Worm (Caenorhabditis elegans) whole organism, mixed stage, embryonic: ENCODE data around the gene ech-3.

Experiments used
- M03D4.4 ChIP-seq: sonication (generic microtip); optimal IDR thresholded peaks from 2 replicates; lab custom pipeline; 2017; ENCODE audit warnings: mild to moderate bottlenecking, missing genetic modification characterization, missing compliant biosample characterization
- bed-3 ChIP-seq: fragments of 200-800 bp; sonication (Bioruptor generic); optimal IDR thresholded peaks from 3 replicates; lab custom pipeline; 2018; ENCODE audit warnings: mild to moderate bottlenecking, missing genetic modification characterization, moderate library complexity, missing compliant biosample characterization
- blmp-1 ChIP-seq: fragments of 150-350 bp; optimal IDR thresholded peaks from 2 replicates; lab custom pipeline; 2014; ENCODE audit warnings: missing biosample characterization, missing genetic modification characterization
- ceh-39 ChIP-seq: fragments of 150-350 bp; optimal IDR thresholded peaks from 2 replicates; lab custom pipeline; 2014; ENCODE audit warnings: missing biosample characterization, missing genetic modification characterization
- ceh-43 ChIP-seq: fragments of 200-800 bp; sonication (Bioruptor generic); optimal IDR thresholded peaks from 2 replicates; lab custom pipeline; 2018; ENCODE audit warnings: mild to moderate bottlenecking, missing genetic modification characterization, moderate library complexity, missing compliant biosample characterization
- ceh-83 ChIP-seq: fragments of 200-800 bp; sonication (Bioruptor generic); optimal IDR thresholded peaks from 2 replicates; lab custom pipeline; 2018; ENCODE audit warnings: mild to moderate bottlenecking, missing genetic modification characterization, missing compliant biosample characterization
- ces-1 ChIP-seq: fragments of 150-350 bp; optimal IDR thresholded peaks from 2 replicates; lab custom pipeline; 2014; ENCODE audit warnings: missing biosample characterization, missing genetic modification reagents, missing genetic modification characterization
- drap-1 ChIP-seq: fragments of 200-800 bp; sonication (Bioruptor generic); optimal IDR thresholded peaks from 3 replicates; lab custom pipeline; 2018; ENCODE audit warnings: mild to moderate bottlenecking, missing genetic modification characterization, missing compliant biosample characterization
- elt-1 ChIP-seq: sonication (generic microtip); optimal IDR thresholded peaks from 2 replicates; lab custom pipeline; 2017; ENCODE audit warnings: missing genetic modification characterization, mild to moderate bottlenecking, missing compliant biosample characterization, antibody characterized with exemption, moderate library complexity, borderline replicate concordance; ENCODE audit not compliant: insufficient read depth
- elt-3 ChIP-seq: fragments of 150-350 bp; optimal IDR thresholded peaks from 2 replicates; lab custom pipeline; 2014; ENCODE audit warnings: missing biosample characterization, missing genetic modification characterization
- flh-1 ChIP-seq: fragments of 200-800 bp; sonication (Bioruptor generic); optimal IDR thresholded peaks from 2 replicates; lab custom pipeline; 2018; ENCODE audit warnings: mild to moderate bottlenecking, missing genetic modification characterization, moderate library complexity, missing compliant biosample characterization
- ham-2 ChIP-seq: fragments of 200-800 bp; sonication (Bioruptor generic); optimal IDR thresholded peaks from 2 replicates; lab custom pipeline; 2018; ENCODE audit warnings: mild to moderate bottlenecking, missing genetic modification characterization, missing compliant biosample characterization
- hlh-1 ChIP-seq: fragments of 150-350 bp; optimal IDR thresholded peaks from 2 replicates; lab custom pipeline; 2014; ENCODE audit warnings: missing biosample characterization, missing genetic modification reagents, missing genetic modification characterization
- lin-13 ChIP-seq: fragments of 150-350 bp; optimal IDR thresholded peaks from 2 replicates; lab custom pipeline; 2014; ENCODE audit warnings: missing biosample characterization, missing genetic modification characterization
- mab-5 ChIP-seq: fragments of 150-350 bp; optimal IDR thresholded peaks from 2 replicates; lab custom pipeline; 2014; ENCODE audit warnings: missing biosample characterization, missing genetic modification characterization
- mep-1 ChIP-seq: fragments of 150-350 bp; optimal IDR thresholded peaks from 2 replicates; lab custom pipeline; 2017; ENCODE audit warnings: missing biosample characterization, missing genetic modification reagents, missing genetic modification characterization, inconsistent platforms
- mls-2 ChIP-seq: sonication (generic microtip); optimal IDR thresholded peaks from 2 replicates; lab custom pipeline; 2016; ENCODE audit warnings: mild to moderate bottlenecking, missing genetic modification characterization, moderate library complexity, missing compliant biosample characterization
- nhr-12 ChIP-seq: fragments of 150-350 bp; optimal IDR thresholded peaks from 2 replicates; lab custom pipeline; 2014; ENCODE audit warnings: missing biosample characterization, missing genetic modification characterization
- nhr-2 ChIP-seq: fragments of 150-350 bp; optimal IDR thresholded peaks from 2 replicates; lab custom pipeline; 2014; ENCODE audit warnings: missing biosample characterization, missing genetic modification characterization
- nhr-28 ChIP-seq: fragments of 150-350 bp; optimal IDR thresholded peaks from 2 replicates; lab custom pipeline; 2014; ENCODE audit warnings: missing biosample characterization, missing genetic modification characterization
- nhr-76 ChIP-seq: sonication (generic microtip); optimal IDR thresholded peaks from 2 replicates; lab custom pipeline; 2017; ENCODE audit warnings: missing biosample characterization, missing genetic modification characterization
- pha-4 ChIP-seq: fragments of 150-350 bp; optimal IDR thresholded peaks from 2 replicates; lab custom pipeline; 2018; ENCODE audit warnings: missing biosample characterization, missing genetic modification reagents, missing genetic modification characterization
- sem-2 ChIP-seq: fragments of 200-800 bp; sonication (Bioruptor generic); optimal IDR thresholded peaks from 2 replicates; lab custom pipeline; 2018; ENCODE audit warnings: mild to moderate bottlenecking, missing genetic modification characterization, missing compliant biosample characterization
- snpc-4 ChIP-seq: fragments of 150-350 bp; optimal IDR thresholded peaks from 2 replicates; lab custom pipeline; 2014; ENCODE audit warnings: missing biosample characterization, missing genetic modification characterization
- tbx-8 ChIP-seq: fragments of 200-800 bp; sonication (Bioruptor generic); optimal IDR thresholded peaks from 2 replicates; lab custom pipeline; 2018; ENCODE audit warnings: mild to moderate bottlenecking, missing genetic modification characterization, moderate library complexity, missing compliant biosample characterization
- unc-120 ChIP-seq: sonication (generic microtip); optimal IDR thresholded peaks from 2 replicates; lab custom pipeline; 2017; ENCODE audit warnings: missing genetic modification characterization, missing compliant biosample characterization; ENCODE audit not compliant: poor library complexity, severe bottlenecking
- unc-39 ChIP-seq: fragments of 150-350 bp; optimal IDR thresholded peaks from 2 replicates; lab custom pipeline; 2014; ENCODE audit warnings: missing biosample characterization, missing genetic modification characterization
- unc-62 ChIP-seq: fragments of 150-350 bp; optimal IDR thresholded peaks from 2 replicates; lab custom pipeline; 2014; ENCODE audit warnings: missing biosample characterization, missing genetic modification reagents, missing genetic modification characterization
- zip-8 ChIP-seq: fragments of 150-350 bp; optimal IDR thresholded peaks from 2 replicates; lab custom pipeline; 2014; ENCODE audit warnings: missing biosample characterization, missing genetic modification characterization
- ztf-11 ChIP-seq: fragments of 150-350 bp; optimal IDR thresholded peaks from 2 replicates; lab custom pipeline; 2014; ENCODE audit warnings: missing biosample characterization, missing genetic modification characterization

The ech-3 gene

DNA sequence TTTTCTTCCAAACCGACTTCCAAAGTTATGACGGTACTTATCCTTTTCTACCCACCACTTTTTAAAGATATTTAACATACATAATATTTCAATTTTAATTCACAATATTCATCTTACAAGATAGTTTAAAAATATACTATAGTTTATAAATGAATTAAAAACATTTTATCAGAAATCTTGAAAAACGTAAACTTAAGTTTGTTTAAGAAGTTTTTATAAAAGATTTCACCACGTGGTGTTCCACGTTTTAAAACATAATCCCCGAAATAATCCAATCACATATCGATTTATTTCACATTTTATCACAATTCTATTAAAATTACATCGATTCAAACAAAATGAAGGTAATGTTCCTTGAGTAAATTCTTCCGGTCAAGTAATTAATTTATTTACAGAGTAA, 24.7 kb downstream of the ech-3 start, which contains the start of gene ZC513.3:
Gene ZC513.3, plus strand, starts transcription at position 301 of the 400 bp plus-strand sequence.
- TF ChIP-seq ces-1 (GFP tag; lab: Kevin White, UChicago) (no peak), nhr-12 (no peak), ceh-39 (no peak), blmp-1 (tag; lab: Kevin White, UChicago) (no peak), mep-1 (tag; lab: Kevin White, UChicago) (no peak), ztf-11 (tag; lab: Kevin White, UChicago) (no peak), elt-3 (no peak), M03D4.4 (tag; lab: Kevin White, UChicago) (no peak), unc-39 (tag; lab: Kevin White, UChicago) (no peak), unc-62 (no peak), mab-5 (no peak), ham-2 (GFP tag; lab: Kevin White, UChicago) (no peak), nhr-28 (tag; lab: Kevin White, UChicago) (no peak), tbx-8 (GFP tag; lab: Kevin White, UChicago) (no peak)
- TF ChIP-seq, all 35 proteins: peak for 0

DNA sequence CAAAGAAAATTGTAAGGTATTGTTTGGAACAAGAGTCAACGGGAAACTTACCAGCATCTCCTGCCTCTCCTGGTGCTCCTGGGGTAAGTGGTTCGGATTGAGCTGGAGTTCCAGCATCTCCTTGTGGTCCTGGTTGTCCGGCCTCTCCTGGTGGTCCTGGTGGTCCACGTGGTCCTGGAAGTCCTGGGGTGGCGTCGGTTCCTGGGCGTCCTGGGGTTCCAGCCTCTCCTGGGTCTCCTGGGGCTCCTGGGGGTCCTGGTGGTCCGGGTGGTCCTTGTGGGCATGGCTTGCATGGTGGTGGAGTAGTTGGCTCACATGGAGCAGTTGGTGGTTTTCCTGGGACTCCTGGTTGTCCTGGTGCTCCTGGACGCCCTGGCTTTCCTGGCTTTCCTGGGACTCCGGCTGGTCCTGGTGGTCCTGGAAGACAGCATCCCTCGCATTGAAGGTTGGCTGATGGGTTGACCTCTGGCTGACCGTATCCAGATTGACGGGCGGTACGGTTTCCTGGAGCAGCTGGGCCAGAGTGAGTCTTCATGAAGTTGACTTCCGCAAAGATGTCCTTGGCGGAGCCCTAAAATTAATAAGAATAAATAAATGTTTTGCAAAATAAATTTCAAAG, 28.2 kb downstream of the ech-3 start:
- TF ChIP-seq mls-2 (tag; lab: Kevin White, UChicago) (no peak), ztf-11 (tag; lab: Kevin White, UChicago) (no peak), lin-13 (tag; lab: Kevin White, UChicago) (no peak), ceh-39 (no peak)

- no peak for TF ChIP-seq mab-5
- no peak for TF ChIP-seq elt-3
- no peak for TF ChIP-seq nhr-76 (tag; lab: Kevin White, UChicago)
- TF ChIP-seq elt-1 (tag; lab: Kevin White, UChicago): no peak
- TF ChIP-seq pha-4 (tag; lab: Kevin White, UChicago): no peak
- TF ChIP-seq flh-1 (GFP tag; lab: Kevin White, UChicago): no peak
- TF ChIP-seq nhr-2: no peak
- no peak for TF ChIP-seq nhr-12
- no peak for TF ChIP-seq unc-39 (tag; lab: Kevin White, UChicago)
- TF ChIP-seq unc-62: no peak
- no peak for TF ChIP-seq hlh-1
- no peak for TF ChIP-seq unc-120 (tag; lab: Kevin White, UChicago)
- no peak for TF ChIP-seq drap-1 (GFP tag; lab: Kevin White, UChicago)
- TF ChIP-seq, all 35 proteins: peak for 0
Measured at ce11 chrV:8050811-8051210, 28.8 kb downstream of the ech-3 start, which contains the start of gene col-43. Gene col-43 (minus strand): TSS chrV:8050911.

- TF ChIP-seq elt-3: no peak
- TF ChIP-seq mls-2 (tag; lab: Kevin White, UChicago): no peak
- no peak for TF ChIP-seq lin-13 (tag; lab: Kevin White, UChicago)
- no peak for TF ChIP-seq blmp-1 (tag; lab: Kevin White, UChicago)
- TF ChIP-seq bed-3 (GFP tag; lab: Kevin White, UChicago): no peak
- no peak for TF ChIP-seq sem-2 (GFP tag; lab: Kevin White, UChicago)
- TF ChIP-seq zip-8 (tag; lab: Kevin White, UChicago): no peak
- no peak for TF ChIP-seq ceh-43 (GFP tag; lab: Kevin White, UChicago)
- no peak for TF ChIP-seq ceh-83 (GFP tag; lab: Kevin White, UChicago)
Measured at ce11 chrV:8051851-8052250, 29.8 kb downstream of the ech-3 start, which contains the start of gene sth-1. Gene sth-1 (plus strand): TSS chrV:8052151.

DNA sequence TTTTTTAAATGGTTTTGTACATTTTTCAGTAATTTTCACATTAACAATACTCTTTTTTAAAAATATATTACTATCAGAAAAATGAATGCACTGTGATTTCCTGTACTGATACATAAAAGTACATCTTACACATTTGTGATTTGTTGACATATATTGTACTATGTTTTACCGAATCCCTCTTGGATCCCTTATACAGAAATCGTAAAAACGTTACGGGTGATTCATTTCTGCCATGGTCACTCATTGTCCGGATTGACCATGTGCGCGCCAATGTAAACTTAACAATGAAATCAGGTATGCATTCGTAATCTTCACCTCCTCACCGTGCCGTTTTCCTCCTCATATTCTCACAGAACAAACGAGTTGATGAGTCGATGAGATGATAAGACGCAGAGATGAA, 32.1 kb downstream of the ech-3 start, which contains the start of gene ZC513.2:
Gene ZC513.2, plus strand, starts transcription at position 301 of the 400 bp plus-strand sequence.
- no peak for TF ChIP-seq nhr-76 (tag; lab: Kevin White, UChicago)
- no peak for TF ChIP-seq mls-2 (tag; lab: Kevin White, UChicago)
- no peak for TF ChIP-seq elt-3

DNA sequence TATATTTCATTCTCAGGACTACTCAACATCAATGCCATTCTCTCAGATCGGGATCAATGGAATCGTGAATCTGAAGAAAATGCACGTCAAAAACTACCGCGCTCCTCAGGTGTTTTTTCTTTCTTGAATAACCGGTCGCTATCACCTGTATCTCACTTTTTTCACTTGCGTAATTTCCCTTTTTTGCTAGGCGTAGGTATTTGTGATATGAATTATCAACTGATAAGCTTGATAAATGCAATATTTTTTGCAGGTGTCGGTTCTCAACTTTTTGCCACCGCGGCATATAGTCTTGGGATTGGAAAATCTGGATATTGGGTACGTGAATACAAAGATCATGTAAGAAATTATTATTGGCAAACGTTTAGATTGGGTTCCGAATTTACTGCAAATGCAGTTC, 33.2 kb downstream of the ech-3 start:
- TF ChIP-seq mab-5 (no peak), ztf-11 (tag; lab: Kevin White, UChicago) (no peak), mep-1 (tag; lab: Kevin White, UChicago) (no peak), bed-3 (GFP tag; lab: Kevin White, UChicago) (no peak), nhr-76 (tag; lab: Kevin White, UChicago) (no peak), ces-1 (GFP tag; lab: Kevin White, UChicago) (no peak), snpc-4 (tag; lab: Kevin White, UChicago) (no peak), ceh-39 (no peak), tbx-8 (GFP tag; lab: Kevin White, UChicago) (no peak), unc-39 (tag; lab: Kevin White, UChicago) (no peak), elt-3 (no peak), drap-1 (GFP tag; lab: Kevin White, UChicago) (no peak), unc-62 (no peak)
